Worm (Caenorhabditis elegans): ENCODE measurements around the gene pmp-1.

DNA sequence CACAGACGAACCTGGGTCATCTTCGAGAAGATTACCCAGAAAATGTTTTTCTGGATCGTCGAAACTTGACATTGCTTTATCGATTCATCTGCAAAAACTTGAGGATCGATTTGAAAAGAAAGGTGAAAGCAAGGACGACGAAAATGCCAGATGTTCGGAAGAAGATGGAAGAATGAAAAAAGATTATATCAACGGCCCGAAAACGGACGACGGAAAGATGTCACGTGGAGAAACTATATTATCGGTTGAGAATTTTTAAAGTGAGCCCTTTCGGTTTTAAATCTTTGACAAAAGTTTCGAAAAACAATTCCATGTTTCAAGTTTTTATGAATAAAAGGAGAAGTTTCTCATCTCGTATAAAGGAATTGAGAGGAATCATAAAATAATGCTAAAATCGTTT is 25.4 kb downstream of the pmp-1 start, which contains the start of gene dnj-5:
- TF ChIP-seq dpl-1 (GFP tag; optimal IDR thresholded peaks at IDR 0.05), result no peak
- no peak for TF ChIP-seq duxl-1 (tag; optimal IDR thresholded peaks at IDR 0.05; ENCODE audit: poor library complexity)
- TF ChIP-seq aha-1 (tag), result peak; percentile 50
- TF ChIP-seq nhr-41 (GFP tag; IDR thresholded peaks at IDR 0.05), result no peak

Data from whole organism, L4 larva.